Worm (Caenorhabditis elegans) whole organism, young adult: ENCODE data around the gene cul-2.

Experiments used
- B0019.2 ChIP-seq: fragments of 200-800 bp; sonication (Bioruptor generic); conservative IDR thresholded peaks from 2 replicates; pipeline ENCODE4 v1.3.6; 2022; ENCODE audit warnings: missing genetic modification reagents, missing genetic modification characterization, missing compliant biosample characterization
- B0336.3 ChIP-seq: fragments of 200-800 bp; sonication (Bioruptor generic); IDR thresholded peaks from 2 replicates; pipeline ENCODE4 v1.3.6; 2022; ENCODE audit warnings: missing genetic modification characterization, missing compliant biosample characterization
- C17E4.6 ChIP-seq: fragments of 200-800 bp; sonication (Bioruptor generic); IDR thresholded peaks from 2 replicates; pipeline ENCODE4 v1.3.6; 2022; ENCODE audit warnings: missing genetic modification reagents, missing genetic modification characterization, missing compliant biosample characterization
- F22D6.2 ChIP-seq: sonication (generic microtip); optimal IDR thresholded peaks from 2 replicates; lab custom pipeline; 2016; ENCODE audit warnings: mild to moderate bottlenecking, missing genetic modification characterization, missing compliant biosample characterization
- F33H1.4 ChIP-seq: fragments of 200-800 bp; sonication (Bioruptor generic); IDR thresholded peaks from 2 replicates; pipeline ENCODE4 v1.3.6; 2022; ENCODE audit warnings: missing genetic modification reagents, missing genetic modification characterization, missing compliant biosample characterization
- K12H6.12 ChIP-seq: fragments of 200-800 bp; sonication (Bioruptor generic); optimal IDR thresholded peaks from 2 replicates; lab custom pipeline; 2018; ENCODE audit warnings: mild to moderate bottlenecking, missing genetic modification characterization, missing compliant biosample characterization
- Y53F4B.3 ChIP-seq: fragments of 200-800 bp; sonication (Bioruptor generic); IDR thresholded peaks from 2 replicates; pipeline ENCODE4 v1.3.6; 2022; ENCODE audit warnings: missing genetic modification reagents, missing genetic modification characterization, missing compliant biosample characterization
- Y79H2A.3 ChIP-seq: fragments of 200-800 bp; sonication (Bioruptor generic); conservative IDR thresholded peaks from 2 replicates; pipeline ENCODE4 v1.3.6; 2022; ENCODE audit warnings: missing genetic modification reagents, missing genetic modification characterization, missing compliant biosample characterization
- akir-1 ChIP-seq: fragments of 200-800 bp; sonication (Bioruptor generic); optimal IDR thresholded peaks from 2 replicates; lab custom pipeline; 2018; ENCODE audit warnings: mild to moderate bottlenecking, missing genetic modification characterization, moderate library complexity, missing compliant biosample characterization
- aptf-2 ChIP-seq: fragments of 200-800 bp; sonication (Bioruptor generic); conservative IDR thresholded peaks from 2 replicates; pipeline ENCODE4 v1.3.6; 2022; ENCODE audit warnings: missing genetic modification reagents, missing genetic modification characterization, missing compliant biosample characterization
- atf-7 ChIP-seq: sonication (generic microtip); optimal IDR thresholded peaks from 2 replicates; lab custom pipeline; 2017; ENCODE audit warnings: mild to moderate bottlenecking, missing genetic modification characterization, missing compliant biosample characterization
- athp-1 ChIP-seq: sonication (generic microtip); optimal IDR thresholded peaks from 2 replicates; lab custom pipeline; 2017; ENCODE audit warnings: mild to moderate bottlenecking, missing genetic modification characterization, missing compliant biosample characterization
- attf-5 ChIP-seq: fragments of 200-800 bp; sonication (Bioruptor generic); optimal IDR thresholded peaks from 2 replicates; lab custom pipeline; 2018; ENCODE audit warnings: mild to moderate bottlenecking, missing genetic modification characterization, missing compliant biosample characterization
- bed-1 ChIP-seq: fragments of 200-800 bp; sonication (Bioruptor generic); IDR thresholded peaks from 2 replicates; pipeline ENCODE4 v1.3.6; 2022; ENCODE audit warnings: missing genetic modification reagents, missing genetic modification characterization, missing compliant biosample characterization
- cebp-1 ChIP-seq, 2 experiments: fragments of 200-800 bp in 1 of 2; sonication (Bioruptor generic) in 1 of 2; sonication (generic microtip) in 1 of 2; IDR thresholded peaks in 1 of 2; optimal IDR thresholded peaks in 1 of 2; 2 replicates each; pipeline versions ENCODE4 v1.3.6 to Lab custom; 2017 to 2022; ENCODE audit warnings: missing compliant biosample characterization in 2 of 2, missing genetic modification characterization in 2 of 2, mild to moderate bottlenecking in 1 of 2, missing genetic modification reagents in 1 of 2, moderate library complexity in 1 of 2
- cebp-2 ChIP-seq: fragments of 200-800 bp; sonication (Bioruptor generic); IDR thresholded peaks from 2 replicates; pipeline ENCODE4 v1.3.6; 2022; ENCODE audit warnings: missing genetic modification characterization, missing compliant biosample characterization
- ceh-100 ChIP-seq: fragments of 200-800 bp; sonication (Bioruptor generic); IDR thresholded peaks from 2 replicates; pipeline ENCODE4 v1.3.6; 2022; ENCODE audit warnings: missing genetic modification reagents, missing genetic modification characterization, missing compliant biosample characterization
- ceh-40 ChIP-seq: fragments of 200-800 bp; sonication (Bioruptor generic); IDR thresholded peaks from 2 replicates; pipeline ENCODE4 v1.3.6; 2022; ENCODE audit warnings: missing genetic modification characterization, missing compliant biosample characterization
- chd-7 ChIP-seq: sonication (generic microtip); optimal IDR thresholded peaks from 2 replicates; lab custom pipeline; 2016; ENCODE audit warnings: mild to moderate bottlenecking, missing genetic modification characterization, moderate library complexity, missing compliant biosample characterization
- egl-44 ChIP-seq: fragments of 200-800 bp; sonication (Bioruptor generic); IDR thresholded peaks from 2 replicates; pipeline ENCODE4 v1.3.6; 2022; ENCODE audit warnings: missing genetic modification reagents, missing genetic modification characterization, missing compliant biosample characterization
- egrh-3 ChIP-seq: fragments of 200-800 bp; sonication (Bioruptor generic); IDR thresholded peaks from 2 replicates; pipeline ENCODE4 v1.3.6; 2022; ENCODE audit warnings: missing genetic modification reagents, missing genetic modification characterization, missing compliant biosample characterization
- hlh-26 ChIP-seq: fragments of 200-800 bp; sonication (Bioruptor generic); conservative IDR thresholded peaks from 2 replicates; pipeline ENCODE4 v1.3.6; 2022; ENCODE audit warnings: missing genetic modification reagents, missing genetic modification characterization, missing compliant biosample characterization
- hmg-1.2 ChIP-seq: fragments of 200-800 bp; sonication (Bioruptor generic); IDR thresholded peaks from 2 replicates; pipeline ENCODE4 v1.3.6; 2022; ENCODE audit warnings: missing genetic modification reagents, missing genetic modification characterization, missing compliant biosample characterization
- hmg-20 ChIP-seq: fragments of 200-800 bp; sonication (Bioruptor generic); IDR thresholded peaks from 2 replicates; pipeline ENCODE4 v1.3.6; 2022; ENCODE audit warnings: missing genetic modification reagents, missing genetic modification characterization, missing compliant biosample characterization
- let-607 ChIP-seq, 2 experiments: fragments of 200-800 bp in 1 of 2; sonication (Bioruptor generic) in 1 of 2; sonication (generic microtip) in 1 of 2; optimal IDR thresholded peaks; 2 replicates each; lab custom pipeline; 2016 to 2018; ENCODE audit warnings: mild to moderate bottlenecking in 2 of 2, missing compliant biosample characterization in 2 of 2, missing genetic modification characterization in 2 of 2, moderate library complexity in 2 of 2, missing genotype in 1 of 2
- lin-26 ChIP-seq: fragments of 200-800 bp; sonication (Bioruptor generic); IDR thresholded peaks from 2 replicates; pipeline ENCODE4 v1.3.6; 2022; ENCODE audit warnings: missing genetic modification reagents, missing genetic modification characterization, missing compliant biosample characterization
- lin-35 ChIP-seq, 3 experiments: fragments of 150-350 bp in 2 of 3; sonication (generic microtip) in 1 of 3; optimal IDR thresholded peaks; 2 replicates each; lab custom pipeline; 2014 to 2018; ENCODE audit warnings: missing biosample characterization in 3 of 3, missing genetic modification characterization in 3 of 3, missing genetic modification reagents in 3 of 3
- madf-3 ChIP-seq: fragments of 200-800 bp; sonication (Bioruptor generic); IDR thresholded peaks from 2 replicates; pipeline ENCODE4 v1.3.6; 2022; ENCODE audit warnings: missing genetic modification reagents, missing genetic modification characterization, missing compliant biosample characterization
- mcd-1 ChIP-seq: fragments of 200-800 bp; sonication (Bioruptor generic); IDR thresholded peaks from 2 replicates; pipeline ENCODE4 v1.3.6; 2022; ENCODE audit warnings: missing genetic modification reagents, missing genetic modification characterization, missing compliant biosample characterization
- mel-28 ChIP-seq: sonication (generic microtip); optimal IDR thresholded peaks from 2 replicates; lab custom pipeline; 2016; ENCODE audit warnings: borderline replicate concordance, mild to moderate bottlenecking, missing genetic modification characterization, missing compliant biosample characterization
- mxl-1 ChIP-seq: sonication (generic microtip); optimal IDR thresholded peaks from 2 replicates; lab custom pipeline; 2016; ENCODE audit warnings: missing genetic modification characterization, missing compliant biosample characterization
- nfya-1 ChIP-seq: sonication (generic microtip); optimal IDR thresholded peaks from 2 replicates; lab custom pipeline; 2017; ENCODE audit warnings: antibody characterized with exemption, missing compliant biosample characterization, missing genetic modification characterization, borderline replicate concordance; ENCODE audit not compliant: insufficient read depth
- nfya-2 ChIP-seq: fragments of 200-800 bp; sonication (Bioruptor generic); IDR thresholded peaks from 2 replicates; pipeline ENCODE4 v1.3.6; 2022; ENCODE audit warnings: missing genetic modification reagents, missing genetic modification characterization, missing compliant biosample characterization
- nhr-120 ChIP-seq: fragments of 200-800 bp; sonication (Bioruptor generic); IDR thresholded peaks from 2 replicates; pipeline ENCODE4 v1.3.6; 2022; ENCODE audit warnings: missing genetic modification characterization, missing compliant biosample characterization
- nhr-27 ChIP-seq: fragments of 200-800 bp; sonication (Bioruptor generic); optimal IDR thresholded peaks from 2 replicates; lab custom pipeline; 2018; ENCODE audit warnings: mild to moderate bottlenecking, missing genetic modification characterization, moderate library complexity, missing compliant biosample characterization
- pbrm-1 ChIP-seq: fragments of 200-800 bp; sonication (Bioruptor generic); IDR thresholded peaks from 2 replicates; pipeline ENCODE4 v1.3.6; 2022; ENCODE audit warnings: missing genetic modification reagents, missing genetic modification characterization, missing compliant biosample characterization
- rcor-1 ChIP-seq: fragments of 200-800 bp; sonication (Bioruptor generic); IDR thresholded peaks from 2 replicates; pipeline ENCODE4 v1.3.6; 2022; ENCODE audit warnings: missing genetic modification reagents, missing genetic modification characterization, missing compliant biosample characterization
- rec-8 ChIP-seq, 2 experiments: sonication (generic microtip); optimal IDR thresholded peaks; 2 replicates each; lab custom pipeline; 2016; ENCODE audit warnings: mild to moderate bottlenecking in 2 of 2, missing genetic modification characterization in 2 of 2, missing genetic modification reagents in 2 of 2, missing genotype in 2 of 2, missing biosample characterization in 1 of 2, missing compliant biosample characterization in 1 of 2, moderate library complexity in 1 of 2
- repo-1 ChIP-seq: sonication (generic microtip); optimal IDR thresholded peaks from 2 replicates; lab custom pipeline; 2017; ENCODE audit warnings: mild to moderate bottlenecking, missing genetic modification characterization, missing compliant biosample characterization
- sea-2 ChIP-seq: fragments of 200-800 bp; sonication (Bioruptor generic); IDR thresholded peaks from 2 replicates; pipeline ENCODE4 v1.3.6; 2022; ENCODE audit warnings: missing genetic modification characterization, missing compliant biosample characterization
- snpc-1.3 ChIP-seq: sonication (generic microtip); optimal IDR thresholded peaks from 2 replicates; lab custom pipeline; 2017; ENCODE audit warnings: missing genetic modification characterization, mild to moderate bottlenecking, missing compliant biosample characterization, antibody characterized with exemption, moderate library complexity, missing genotype, missing genetic modification reagents; ENCODE audit not compliant: insufficient read depth
- somi-1 ChIP-seq: fragments of 200-800 bp; sonication (Bioruptor generic); optimal IDR thresholded peaks from 2 replicates; lab custom pipeline; 2018; ENCODE audit warnings: mild to moderate bottlenecking, missing genetic modification characterization, missing compliant biosample characterization
- tbx-9 ChIP-seq: sonication (generic microtip); optimal IDR thresholded peaks from 2 replicates; lab custom pipeline; 2016; ENCODE audit warnings: borderline replicate concordance, missing genetic modification characterization, inconsistent platforms, missing compliant biosample characterization
- ztf-18 ChIP-seq: sonication (generic microtip); optimal IDR thresholded peaks from 2 replicates; lab custom pipeline; 2016; ENCODE audit warnings: missing genotype, mild to moderate bottlenecking, missing genetic modification characterization, missing compliant biosample characterization
- ztf-25 ChIP-seq: fragments of 200-800 bp; sonication (Bioruptor generic); IDR thresholded peaks from 2 replicates; pipeline ENCODE4 v1.3.6; 2022; ENCODE audit warnings: missing genetic modification reagents, missing genetic modification characterization, missing compliant biosample characterization
- ztf-3 ChIP-seq: fragments of 200-800 bp; sonication (Bioruptor generic); optimal IDR thresholded peaks from 2 replicates; lab custom pipeline; 2018; ENCODE audit warnings: mild to moderate bottlenecking, missing genetic modification characterization, missing compliant biosample characterization

Gene cul-2

ce11 chrIII:13716266-13716665, 29.2 kb downstream of the cul-2 start:
- no peak for TF ChIP-seq snpc-1.3 (tag; lab: Kevin White, UChicago)
- no peak for TF ChIP-seq ztf-3
- TF ChIP-seq pbrm-1: no peak
- TF ChIP-seq nfya-2 (GFP tag; lab: Robert Waterston, UW): no peak
- TF ChIP-seq nfya-1 (tag; lab: Kevin White, UChicago): no peak
- no peak for TF ChIP-seq cebp-1 (GFP tag; IDR thresholded peaks at IDR 0.05; lab: Robert Waterston, UW)
- peak; percentile 85 for TF ChIP-seq cebp-1 (tag; optimal IDR thresholded peaks at IDR 0.05; lab: Kevin White, UChicago)
- TF ChIP-seq Y53F4B.3 (GFP tag; lab: Robert Waterston, UW): no peak
- TF ChIP-seq athp-1 (tag; lab: Kevin White, UChicago): no peak
- no peak for TF ChIP-seq mel-28 (tag; lab: Kevin White, UChicago)
- TF ChIP-seq K12H6.12: peak; percentile 39
- TF ChIP-seq tbx-9 (tag; lab: Kevin White, UChicago): no peak
- TF ChIP-seq, all 124 proteins: peak for 2

- TF ChIP-seq B0019.2 (no peak), repo-1 (no peak), lin-35 (GFP tag; optimal IDR thresholded peaks at IDR 0.05; lab: Kevin White, UChicago) (no peak), let-607 (tag; optimal IDR thresholded peaks at IDR 0.05; lab: Kevin White, UChicago) (no peak), rcor-1 (GFP tag; lab: Robert Waterston, UW) (no peak), B0336.3 (GFP tag; lab: Robert Waterston, UW) (no peak), ztf-18 (no peak), tbx-9 (tag; lab: Kevin White, UChicago) (no peak), aptf-2 (no peak)
These were observed 29.8 kb downstream of the cul-2 start for ce11 chrIII:13716831-13717230.

- no peak for TF ChIP-seq F22D6.2 (tag; lab: Kevin White, UChicago)
- TF ChIP-seq madf-3 (GFP tag; lab: Robert Waterston, UW): no peak
- TF ChIP-seq bed-1 (GFP tag; lab: Robert Waterston, UW): no peak
- TF ChIP-seq hmg-20 (GFP tag; lab: Robert Waterston, UW): no peak
- TF ChIP-seq C17E4.6 (GFP tag; lab: Robert Waterston, UW): no peak
- TF ChIP-seq attf-5 (GFP tag; lab: Kevin White, UChicago): peak; percentile 10
- TF ChIP-seq ceh-100 (GFP tag; lab: Robert Waterston, UW): no peak
- no peak for TF ChIP-seq F33H1.4 (GFP tag; lab: Robert Waterston, UW)
- TF ChIP-seq mxl-1 (tag; lab: Kevin White, UChicago): no peak
- no peak for TF ChIP-seq egrh-3 (GFP tag; lab: Robert Waterston, UW)
- TF ChIP-seq mcd-1 (GFP tag; lab: Robert Waterston, UW): peak; percentile 31; the same call in 1 of the 2 replicates
- TF ChIP-seq nhr-27 (tag; lab: Kevin White, UChicago): no peak
- TF ChIP-seq hmg-1.2 (GFP tag; lab: Robert Waterston, UW): peak; percentile 78; the same call in 1 of the 2 replicates
- no peak for TF ChIP-seq egl-44
- TF ChIP-seq ztf-25 (GFP tag; lab: Robert Waterston, UW): no peak
- TF ChIP-seq B0336.3 (GFP tag; lab: Robert Waterston, UW): no peak
- TF ChIP-seq chd-7 (tag; lab: Kevin White, UChicago): peak; percentile 19
- no peak for TF ChIP-seq nhr-120 (GFP tag; lab: Robert Waterston, UW)
- TF ChIP-seq sea-2 (GFP tag; lab: Robert Waterston, UW): no peak
- TF ChIP-seq rec-8 (tag; optimal IDR thresholded peaks at IDR 0.05; lab: Kevin White, UChicago): no peak
- TF ChIP-seq akir-1: no peak
- TF ChIP-seq Y79H2A.3 (GFP tag; lab: Robert Waterston, UW): no peak
- TF ChIP-seq hlh-26: no peak
- TF ChIP-seq lin-26 (GFP tag; lab: Robert Waterston, UW): 0 out of 2 replicates have a peak, but pooled peaks have one; percentile 15
- no peak for TF ChIP-seq somi-1 (GFP tag; lab: Kevin White, UChicago)
- TF ChIP-seq ceh-40 (GFP tag; lab: Robert Waterston, UW): no peak
- no peak for TF ChIP-seq atf-7
- no peak for TF ChIP-seq cebp-2
These were observed 30.4 kb downstream of the cul-2 start for ce11 chrIII:13717505-13717904.
